Worm (Caenorhabditis elegans): Measurements from ENCODE around the gene atat-2.

atat-2 gene

DNA sequence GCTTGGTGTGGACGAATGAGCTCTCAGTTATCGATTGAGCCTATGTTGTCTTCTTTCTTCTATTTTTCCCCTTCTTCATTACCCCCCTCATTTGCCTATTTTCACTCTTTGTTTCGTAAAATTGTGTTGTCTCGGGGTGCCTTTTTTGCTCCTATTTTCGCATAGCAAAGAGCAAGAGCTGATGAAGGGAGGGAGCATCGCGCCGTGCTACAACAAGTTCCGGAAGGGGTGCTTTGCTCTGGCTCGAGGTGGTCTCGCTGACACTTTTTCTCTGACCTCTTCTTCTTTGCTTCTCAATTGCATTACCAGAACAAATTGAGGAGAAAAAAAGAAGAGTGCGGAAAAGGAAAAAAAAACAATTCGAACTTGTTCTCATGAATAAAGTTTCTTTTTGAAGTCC lies 47.1 kb downstream of the atat-2 start (continued):
- TF ChIP-seq nfya-1 (tag; optimal IDR thresholded peaks at IDR 0.05; ENCODE audit: insufficient read depth) (peak; percentile 11), ztf-11 (tag; optimal IDR thresholded peaks at IDR 0.05) (no peak), nhr-67 (tag; optimal IDR thresholded peaks at IDR 0.05) (no peak), elt-3 (tag; optimal IDR thresholded peaks at IDR 0.05) (no peak), lsy-12 (tag; optimal IDR thresholded peaks at IDR 0.05) (no peak)

DNA sequence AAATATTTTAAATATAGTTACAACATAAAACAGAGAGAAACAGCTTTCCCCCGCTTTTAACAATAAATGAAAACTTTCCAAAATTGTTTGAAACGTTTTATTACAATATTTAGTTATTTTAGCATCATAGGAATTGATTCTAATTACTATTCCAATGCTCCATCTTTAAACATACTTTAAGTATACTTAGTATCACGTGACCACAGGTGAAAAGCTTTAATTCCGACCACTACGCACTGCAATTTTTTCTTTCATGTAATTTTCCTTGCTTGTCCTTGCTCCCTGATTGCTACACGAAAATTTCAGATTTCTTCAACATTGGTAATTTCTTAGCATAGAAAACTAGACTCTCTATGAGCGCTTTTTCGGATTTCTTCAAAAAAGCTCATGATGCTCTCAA lies 48.1 kb downstream of the atat-2 start, which contains the start of gene tbc-16:
TSS of gene tbc-16 (plus strand) at position 301 of the 400 bp plus-strand sequence.
- no peak for TF ChIP-seq skn-1 (tag; optimal IDR thresholded peaks at IDR 0.05)
- no peak for TF ChIP-seq daf-12 (tag; optimal IDR thresholded peaks at IDR 0.05)
- TF ChIP-seq mdl-1 (tag; optimal IDR thresholded peaks at IDR 0.05), result no peak
- no peak for TF ChIP-seq nhr-77 (tag; optimal IDR thresholded peaks at IDR 0.05)
- no peak for TF ChIP-seq elt-3 (tag; optimal IDR thresholded peaks at IDR 0.05)
- no peak for TF ChIP-seq mml-1 (tag; optimal IDR thresholded peaks at IDR 0.05)
- no peak for TF ChIP-seq hmg-11 (tag; optimal IDR thresholded peaks at IDR 0.05)
- TF ChIP-seq nhr-43 (tag; optimal IDR thresholded peaks at IDR 0.05; ENCODE audit: poor library complexity, severe bottlenecking), result no peak
- TF ChIP-seq jun-1 (tag; optimal IDR thresholded peaks at IDR 0.05), result no peak
- no peak for TF ChIP-seq aly-2 (tag; optimal IDR thresholded peaks at IDR 0.05)
- TF ChIP-seq nhr-12 (tag; optimal IDR thresholded peaks at IDR 0.05), result no peak
- TF ChIP-seq nhr-11 (tag; optimal IDR thresholded peaks at IDR 0.05), result no peak
- TF ChIP-seq egl-27 (tag; optimal IDR thresholded peaks at IDR 0.05), result no peak
- TF ChIP-seq sea-2 (GFP tag; optimal IDR thresholded peaks at IDR 0.05), result no peak
- no peak for TF ChIP-seq nhr-23 (tag; optimal IDR thresholded peaks at IDR 0.05)

DNA sequence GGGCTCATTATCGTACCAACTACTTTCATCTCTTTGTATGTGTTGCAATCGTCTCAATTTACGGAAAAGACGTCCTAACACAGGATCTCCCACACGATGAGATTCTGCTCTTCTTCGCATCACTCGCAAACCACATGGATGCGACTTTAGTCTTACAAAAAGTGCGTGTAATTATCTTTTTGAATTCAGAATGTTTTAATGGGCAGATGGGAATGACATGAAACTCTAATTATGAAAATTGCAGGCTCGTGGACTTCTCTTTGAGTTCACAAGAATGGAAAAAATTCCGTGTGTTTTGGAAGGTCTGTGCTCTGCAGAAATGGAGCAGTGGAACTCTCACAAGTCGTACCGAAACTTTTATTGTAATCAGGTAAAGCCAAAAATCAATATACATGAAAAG lies 52.6 kb downstream of the atat-2 start:
- TF ChIP-seq unc-62 (GFP tag; optimal IDR thresholded peaks at IDR 0.05), result no peak
- TF ChIP-seq fkh-10 (GFP tag; optimal IDR thresholded peaks at IDR 0.05), result no peak
- TF ChIP-seq daf-12 (tag; optimal IDR thresholded peaks at IDR 0.05), result no peak
- no peak for TF ChIP-seq egl-5 (tag; optimal IDR thresholded peaks at IDR 0.05)
- TF ChIP-seq nhr-11 (tag; optimal IDR thresholded peaks at IDR 0.05), result no peak
- TF ChIP-seq ceh-16 (tag; optimal IDR thresholded peaks at IDR 0.05), result no peak
- TF ChIP-seq fos-1 (tag; optimal IDR thresholded peaks at IDR 0.05), result no peak
- no peak for TF ChIP-seq elt-3 (tag; optimal IDR thresholded peaks at IDR 0.05)
- TF ChIP-seq nhr-25 (tag; optimal IDR thresholded peaks at IDR 0.05), result no peak
- no peak for TF ChIP-seq nhr-76 (tag; optimal IDR thresholded peaks at IDR 0.05)
- no peak for TF ChIP-seq mml-1 (tag; optimal IDR thresholded peaks at IDR 0.05)
- no peak for TF ChIP-seq lsy-12 (tag; optimal IDR thresholded peaks at IDR 0.05)
- no peak for TF ChIP-seq ceh-82 (tag; optimal IDR thresholded peaks at IDR 0.05)
